Worm (Caenorhabditis elegans) whole organism, L4/young adult: ENCODE results near the gene C06C3.3.

Experiments used
- W03F9.2 ChIP-seq: fragments of 150-350 bp; optimal IDR thresholded peaks from 2 replicates; lab custom pipeline; 2014; ENCODE audit warnings: missing biosample characterization, missing genetic modification characterization
- dao-5 ChIP-seq: sonication (generic microtip); optimal IDR thresholded peaks from 2 replicates; lab custom pipeline; 2016; ENCODE audit warnings: missing genotype, missing genetic modification characterization, moderate library complexity, missing compliant biosample characterization
- him-1 ChIP-seq: sonication (generic microtip); optimal IDR thresholded peaks from 2 replicates; lab custom pipeline; 2016; ENCODE audit warnings: missing genotype, missing genetic modification reagents, missing genetic modification characterization, missing compliant biosample characterization

The C06C3.3 gene

ce11 chrII:9347444-9347843 lies 24.8 kb downstream of the C06C3.3 start:
- TF ChIP-seq him-1 (no peak), W03F9.2 (tag; lab: Kevin White, UChicago) (no peak), dao-5 (no peak)

ce11 chrII:9346490-9346889 lies 25.8 kb downstream of the C06C3.3 start, which contains the start of gene F42A8.1:
Gene F42A8.1 (minus strand): TSS chrII:9346590.
- TF ChIP-seq dao-5 (no peak), W03F9.2 (tag; lab: Kevin White, UChicago) (no peak), him-1 (no peak)

- TF ChIP-seq W03F9.2 (tag; lab: Kevin White, UChicago) (no peak), him-1 (no peak), dao-5 (no peak)
Observed at ce11 chrII:9345794-9346193, 26.5 kb downstream of the C06C3.3 start.

- TF ChIP-seq dao-5 (no peak), W03F9.2 (tag; lab: Kevin White, UChicago) (no peak), him-1 (no peak)
Observed at ce11 chrII:9345116-9345515, 27.2 kb downstream of the C06C3.3 start.

- TF ChIP-seq him-1 (no peak), W03F9.2 (tag; lab: Kevin White, UChicago) (no peak), dao-5 (no peak)
Observed at ce11 chrII:9343955-9344354, 28.3 kb downstream of the C06C3.3 start.

- TF ChIP-seq him-1 (no peak), dao-5 (no peak), W03F9.2 (tag; lab: Kevin White, UChicago) (no peak)
Observed at ce11 chrII:9338859-9339258, 33.4 kb downstream of the C06C3.3 start, which contains the start of gene ttll-12. Gene ttll-12 (plus strand): TSS chrII:9338997.

- TF ChIP-seq dao-5 (no peak), him-1 (no peak), W03F9.2 (tag; lab: Kevin White, UChicago) (no peak)
Observed at ce11 chrII:9336651-9337050, 35.6 kb downstream of the C06C3.3 start.

- no peak for TF ChIP-seq him-1
- TF ChIP-seq W03F9.2 (tag; lab: Kevin White, UChicago) = no peak
- TF ChIP-seq dao-5 = no peak
Observed at ce11 chrII:9333714-9334113, 38.6 kb downstream of the C06C3.3 start, which contains the start of gene scp-1. Gene scp-1 (plus strand): TSS chrII:9334014.

ce11 chrII:9333034-9333433 lies 39.3 kb downstream of the C06C3.3 start:
- TF ChIP-seq W03F9.2 (tag; lab: Kevin White, UChicago) (no peak), him-1 (no peak), dao-5 (no peak)

- TF ChIP-seq W03F9.2 (tag; lab: Kevin White, UChicago) = no peak
- TF ChIP-seq dao-5 = no peak
- no peak for TF ChIP-seq him-1
Observed at ce11 chrII:9331343-9331742, 41.0 kb downstream of the C06C3.3 start, which contains the start of gene eif-3.F. Gene eif-3.F (plus strand): TSS chrII:9331643.

- TF ChIP-seq him-1 = no peak
Observed at ce11 chrII:9329474-9329873, 42.8 kb downstream of the C06C3.3 start, which contains the start of gene wbp-2. Gene wbp-2 (plus strand): TSS chrII:9329774.

- no peak for TF ChIP-seq W03F9.2 (tag; lab: Kevin White, UChicago)
- TF ChIP-seq him-1 = no peak
- no peak for TF ChIP-seq dao-5
Observed at ce11 chrII:9325555-9325954, 46.7 kb downstream of the C06C3.3 start.

- TF ChIP-seq W03F9.2 (tag; lab: Kevin White, UChicago) (no peak), him-1 (no peak), dao-5 (no peak)
Observed at ce11 chrII:9324824-9325351, 47.4 kb downstream of the C06C3.3 start, which contains the start of gene eat-3. Gene eat-3 (plus strand): TSS chrII:9324874.

- TF ChIP-seq him-1 (no peak), dao-5 (no peak), W03F9.2 (tag; lab: Kevin White, UChicago) (no peak)
Observed at ce11 chrII:9323660-9324059, 48.6 kb downstream of the C06C3.3 start, which contains the start of gene egli-1. Gene egli-1 (plus strand): TSS chrII:9323960.

- TF ChIP-seq dao-5 = no peak
- TF ChIP-seq W03F9.2 (tag; lab: Kevin White, UChicago) = peak; percentile 70
Observed at ce11 chrII:9322870-9323349, 49.4 kb downstream of the C06C3.3 start, which contains the start of gene rab-39. Gene rab-39 (minus strand): TSS chrII:9322920.
